Worm (Caenorhabditis elegans): ENCODE data around the gene dyc-1.

DNA sequence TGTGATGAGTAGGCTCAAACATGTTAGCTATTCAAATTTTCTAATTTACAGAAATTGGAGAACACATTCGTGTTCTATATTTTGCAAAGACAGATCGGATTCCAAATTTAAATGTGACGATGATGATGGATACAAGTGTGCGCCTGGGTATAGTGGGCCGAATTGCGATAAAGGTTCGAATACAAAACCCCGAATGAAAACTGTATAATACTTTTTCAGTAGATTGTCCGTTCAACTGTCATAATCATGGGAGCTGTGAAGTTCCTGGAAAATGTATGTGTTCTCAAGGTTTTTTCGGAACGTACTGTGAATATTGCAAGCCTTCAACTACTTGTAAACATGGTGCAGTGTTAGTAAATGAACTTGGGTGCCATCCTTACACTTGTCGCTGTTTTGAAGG, 41.7 kb downstream of the dyc-1 start:
- TF ChIP-seq zip-5 (tag; optimal IDR thresholded peaks at IDR 0.05) (no peak), ttx-3 (tag; optimal IDR thresholded peaks at IDR 0.05) (no peak), fkh-10 (GFP tag; optimal IDR thresholded peaks at IDR 0.05) (no peak), dve-1 (tag; optimal IDR thresholded peaks at IDR 0.05) (no peak), tbx-2 (tag; optimal IDR thresholded peaks at IDR 0.05) (no peak)
